Fruit fly (Drosophila melanogaster) whole organism, wandering third instar larva: ENCODE measurements around the gene asp.

Source experiments
- Abd-B ChIP-seq: fragments of >200 bp; optimal IDR thresholded peaks from 2 replicates; lab custom pipeline; 2017; ENCODE audit warnings: missing biosample characterization, missing genetic modification characterization
- CG9705 ChIP-seq: fragments of 200-800 bp; sonication (Bioruptor generic); optimal IDR thresholded peaks from 2 replicates; lab custom pipeline; 2018; ENCODE audit warnings: missing biosample characterization, mild to moderate bottlenecking, missing genetic modification characterization
- Dfd ChIP-seq: fragments of >200 bp; optimal IDR thresholded peaks from 2 replicates; lab custom pipeline; 2017; ENCODE audit warnings: missing biosample characterization, missing genetic modification characterization
- Hnf4 ChIP-seq: fragments of 200-800 bp; sonication (Bioruptor generic); optimal IDR thresholded peaks from 2 replicates; lab custom pipeline; 2016; ENCODE audit warnings: missing biosample characterization, mild to moderate bottlenecking, missing genetic modification characterization
- Hr83 ChIP-seq: fragments of 200-300 bp; sonication (Bioruptor generic); optimal IDR thresholded peaks from 2 replicates; lab custom pipeline; 2016; ENCODE audit warnings: missing biosample characterization, mild to moderate bottlenecking, missing genetic modification characterization, moderate library complexity; ENCODE audit not compliant: poor library complexity, severe bottlenecking
- Mio ChIP-seq: sonication (Bioruptor generic); optimal IDR thresholded peaks from 2 replicates; lab custom pipeline; 2016; ENCODE audit warnings: missing biosample characterization, missing genetic modification characterization
- N ChIP-seq: fragments of >200 bp; optimal IDR thresholded peaks from 2 replicates; lab custom pipeline; 2018; ENCODE audit warnings: missing biosample characterization, missing external identifiers, missing genetic modification characterization
- Sp1 ChIP-seq: fragments of 200-800 bp; sonication (Bioruptor generic); optimal IDR thresholded peaks from 3 replicates; lab custom pipeline; 2019; ENCODE audit warnings: missing biosample characterization, mild to moderate bottlenecking, missing genetic modification characterization, moderate library complexity
- fru ChIP-seq: fragments of 200-800 bp; sonication (Bioruptor generic); optimal IDR thresholded peaks from 3 replicates; lab custom pipeline; 2016; ENCODE audit warnings: missing biosample characterization, mild to moderate bottlenecking, missing genetic modification characterization
- h ChIP-seq: fragments of 200-800 bp; sonication (Bioruptor generic); optimal IDR thresholded peaks from 3 replicates; lab custom pipeline; 2016; ENCODE audit warnings: missing biosample characterization, mild to moderate bottlenecking, missing genetic modification characterization
- lola ChIP-seq: fragments of >200 bp; optimal IDR thresholded peaks from 2 replicates; lab custom pipeline; 2017; ENCODE audit warnings: missing biosample characterization, missing genetic modification characterization
- psq ChIP-seq: fragments of 200-800 bp; sonication (Bioruptor generic); optimal IDR thresholded peaks from 3 replicates; lab custom pipeline; 2017; ENCODE audit warnings: missing biosample characterization, mild to moderate bottlenecking, missing genetic modification characterization, moderate library complexity
- usp ChIP-seq: fragments of >200 bp; optimal IDR thresholded peaks from 2 replicates; lab custom pipeline; 2017; ENCODE audit warnings: missing biosample characterization, missing genetic modification characterization

- TF ChIP-seq CG9705, result no peak
- no peak for TF ChIP-seq fru (GFP tag; lab: Kevin White, UChicago)
- TF ChIP-seq Hnf4, result peak; percentile 39
- TF ChIP-seq psq, result no peak
- no peak for TF ChIP-seq Sp1 (GFP tag; lab: Kevin White, UChicago)
- TF ChIP-seq Abd-B (GFP tag; lab: Kevin White, UChicago), result no peak
- no peak for TF ChIP-seq N
- TF ChIP-seq Dfd (GFP tag; lab: Kevin White, UChicago), result no peak
- no peak for TF ChIP-seq usp (GFP tag; lab: Kevin White, UChicago)
- no peak for TF ChIP-seq lola (GFP tag; lab: Kevin White, UChicago)
- TF ChIP-seq Hr83, result no peak
- TF ChIP-seq h (GFP tag; lab: Kevin White, UChicago), result no peak
- TF ChIP-seq Mio (GFP tag; lab: Kevin White, UChicago), result no peak
Observed at dm6 chr3R:24719314-24720290, 34.0 kb upstream of the asp start, which contains the start of the genes CG13630 and tok.
